Worm (Caenorhabditis elegans): ENCODE data around the gene H39E20.1.

- no peak for TF ChIP-seq ceh-39 (tag; optimal IDR thresholded peaks at IDR 0.05)
- no peak for TF ChIP-seq elt-3 (tag; optimal IDR thresholded peaks at IDR 0.05)
- no peak for TF ChIP-seq unc-39 (tag; optimal IDR thresholded peaks at IDR 0.05)
- TF ChIP-seq snpc-4 (tag; optimal IDR thresholded peaks at IDR 0.05), result no peak
- no peak for TF ChIP-seq nhr-28 (tag; optimal IDR thresholded peaks at IDR 0.05)
- no peak for TF ChIP-seq bed-3 (GFP tag; optimal IDR thresholded peaks at IDR 0.05)
- TF ChIP-seq unc-62 (GFP tag; optimal IDR thresholded peaks at IDR 0.05), result no peak
- TF ChIP-seq ztf-11 (tag; optimal IDR thresholded peaks at IDR 0.05), result no peak
- TF ChIP-seq pha-4 (tag; optimal IDR thresholded peaks at IDR 0.05), result no peak
Measured at ce11 chrX:1424509-1424908, 27.1 kb upstream of the H39E20.1 start, which contains the start of gene F19G12.3.
